Worm (Caenorhabditis elegans) whole organism, L2 larva: ENCODE results near the gene pros-1.

Experiments used
- Y55F3AM.14 ChIP-seq: fragments of 200-800 bp; sonication (Bioruptor generic); optimal IDR thresholded peaks from 2 replicates; lab custom pipeline; 2018; ENCODE audit warnings: mild to moderate bottlenecking, missing genetic modification characterization, missing compliant biosample characterization
- ama-1 ChIP-seq: fragments of 150-350 bp; optimal IDR thresholded peaks from 2 replicates; lab custom pipeline; 2018; ENCODE audit warnings: inconsistent platforms
- ceh-16 ChIP-seq: fragments of 150-350 bp; optimal IDR thresholded peaks from 2 replicates; lab custom pipeline; 2014; ENCODE audit warnings: missing biosample characterization, missing genetic modification characterization
- dmd-4 ChIP-seq: sonication (generic microtip); optimal IDR thresholded peaks from 2 replicates; lab custom pipeline; 2017; ENCODE audit warnings: missing biosample characterization, missing genetic modification characterization
- lin-39 ChIP-seq: fragments of 150-350 bp; optimal IDR thresholded peaks from 2 replicates; lab custom pipeline; 2014; ENCODE audit warnings: missing biosample characterization, missing genetic modification reagents, missing genetic modification characterization
- mbf-1 ChIP-seq: sonication (generic microtip); optimal IDR thresholded peaks from 2 replicates; lab custom pipeline; 2017; ENCODE audit warnings: missing biosample characterization, missing genetic modification characterization
- nhr-77 ChIP-seq: fragments of 150-350 bp; optimal IDR thresholded peaks from 2 replicates; lab custom pipeline; 2014; ENCODE audit warnings: missing biosample characterization, missing genetic modification characterization
- ztf-11 ChIP-seq: sonication (generic microtip); optimal IDR thresholded peaks from 2 replicates; lab custom pipeline; 2017; ENCODE audit warnings: missing biosample characterization, missing genetic modification characterization

- no peak for TF ChIP-seq nhr-77
- no peak for TF ChIP-seq ztf-11 (tag; lab: Kevin White, UChicago)
- TF ChIP-seq lin-39 (tag; lab: Kevin White, UChicago): no peak
- no peak for TF ChIP-seq dmd-4 (tag; lab: Kevin White, UChicago)
- no peak for TF ChIP-seq Y55F3AM.14
- TF ChIP-seq mbf-1 (tag; lab: Kevin White, UChicago): no peak
- TF ChIP-seq ama-1: no peak
- no peak for TF ChIP-seq ceh-16
Observed at ce11 chrIII:8067798-8068197, 709 bp downstream of the pros-1 start.
